Worm (Caenorhabditis elegans) whole organism, mixed stage, embryonic: ENCODE measurements around the gene F10G7.9.

ENCODE experiments used
- mab-5 ChIP-seq: fragments of 150-350 bp; optimal IDR thresholded peaks from 2 replicates; lab custom pipeline; 2014; ENCODE audit warnings: missing biosample characterization, missing genetic modification characterization
- nhr-76 ChIP-seq: sonication (generic microtip); optimal IDR thresholded peaks from 2 replicates; lab custom pipeline; 2017; ENCODE audit warnings: missing biosample characterization, missing genetic modification characterization

DNA sequence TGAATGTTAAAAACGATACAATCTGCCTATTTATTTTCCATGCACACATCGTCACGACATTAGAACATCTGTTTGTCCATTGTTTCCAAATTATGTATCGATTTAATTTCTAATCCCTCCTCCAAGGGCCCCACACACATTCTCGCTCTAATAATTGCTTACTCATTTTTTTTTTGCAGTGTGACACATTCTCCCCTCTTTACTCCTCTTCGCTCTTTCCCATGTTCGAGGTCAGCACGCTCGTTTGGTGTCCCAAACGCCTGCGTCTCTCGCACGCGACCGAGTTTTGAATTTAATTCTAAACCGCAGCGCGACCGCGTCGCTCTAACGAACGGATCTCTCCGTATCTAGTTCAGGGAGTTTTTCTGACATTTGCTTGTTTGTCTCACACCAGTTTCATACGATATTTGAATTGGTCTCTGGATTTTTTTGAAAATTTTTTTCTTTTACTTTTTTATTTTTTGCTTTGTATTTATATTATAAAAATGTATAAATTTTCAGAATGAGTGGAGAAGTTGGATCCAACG is 33.6 kb downstream of the F10G7.9 start, which contains the start of the genes clec-140 and hmg-11:
- TF ChIP-seq nhr-76 (tag; lab: Kevin White, UChicago) (no peak), mab-5 (tag; lab: Kevin White, UChicago) (no peak)
